Worm (Caenorhabditis elegans) whole organism, midembryonic: ENCODE results near the gene fbxb-20.

ENCODE experiments used
- cog-1 ChIP-seq: sonication (generic microtip); optimal IDR thresholded peaks from 2 replicates; lab custom pipeline; 2016; ENCODE audit warnings: missing genetic modification characterization, missing compliant biosample characterization
- klf-2 ChIP-seq: fragments of 200-800 bp; sonication (Bioruptor generic); conservative IDR thresholded peaks from 2 replicates; pipeline ENCODE4 v1.3.6; 2022; ENCODE audit warnings: missing genetic modification reagents, missing genetic modification characterization, missing compliant biosample characterization
- med-1 ChIP-seq: sonication (generic microtip); optimal IDR thresholded peaks from 2 replicates; lab custom pipeline; 2017; ENCODE audit warnings: missing genetic modification characterization, mild to moderate bottlenecking, missing compliant biosample characterization, antibody characterized with exemption, missing genetic modification reagents; ENCODE audit not compliant: insufficient read depth
- ref-1 ChIP-seq: fragments of 200-800 bp; sonication (Bioruptor generic); conservative IDR thresholded peaks from 2 replicates; pipeline ENCODE4 v1.3.6; 2022; ENCODE audit warnings: missing genetic modification reagents, missing genetic modification characterization, missing compliant biosample characterization
- tab-1 ChIP-seq: fragments of 200-800 bp; sonication (Bioruptor generic); IDR thresholded peaks from 2 replicates; pipeline ENCODE4 v1.3.6; 2022; ENCODE audit warnings: missing genetic modification characterization, missing compliant biosample characterization
- ztf-29 ChIP-seq: fragments of 200-800 bp; sonication (Bioruptor generic); IDR thresholded peaks from 2 replicates; pipeline ENCODE4 v1.3.6; 2022; ENCODE audit warnings: missing genetic modification reagents, missing genetic modification characterization, missing compliant biosample characterization

ce11 chrII:1646199-1646598, 4.2 kb downstream of the fbxb-20 start, which contains the start of gene ZC204.17:
- no peak for TF ChIP-seq ztf-29 (GFP tag; lab: Robert Waterston, UW)
- TF ChIP-seq ref-1, result no peak
- no peak for TF ChIP-seq klf-2 (GFP tag; lab: Robert Waterston, UW)
- TF ChIP-seq med-1 (GFP tag; lab: Kevin White, UChicago), result no peak
- no peak for TF ChIP-seq tab-1 (GFP tag; lab: Robert Waterston, UW)
- TF ChIP-seq cog-1, result no peak
